Fruit fly (Drosophila melanogaster): Measurements from ENCODE around the gene CG18599.

Gene CG18599

dm6 chr3R:18301569-18301968 lies 34.0 kb downstream of the CG18599 start, which contains the start of gene Polr1E (continued):
- TF ChIP-seq zfh2 (GFP tag; optimal IDR thresholded peaks at IDR 0.05) (no peak), hbn (GFP tag; IDR thresholded peaks at IDR 0.05; ENCODE audit: partially characterized antibody) (peak; percentile 57), amos (GFP tag; IDR thresholded peaks at IDR 0.05; ENCODE audit: partially characterized antibody) (peak; percentile 64), CoRest (tag; optimal IDR thresholded peaks at IDR 0.05) (peak; percentile 60), jumu (GFP tag; optimal IDR thresholded peaks at IDR 0.05) (no peak), rib (GFP tag; IDR thresholded peaks at IDR 0.05) (no peak), knrl (GFP tag; IDR thresholded peaks at IDR 0.05; ENCODE audit: partially characterized antibody) (peak; percentile 52; the same call in 2 of the 3 replicates), Nf-YC (tag; optimal IDR thresholded peaks at IDR 0.05) (peak; percentile 38), MBD-R2 (GFP tag; IDR thresholded peaks at IDR 0.05) (peak; percentile 97), CG4404 (GFP tag; IDR thresholded peaks at IDR 0.05) (no peak), wdn (GFP tag; IDR thresholded peaks at IDR 0.05) (no peak), otp (GFP tag; IDR thresholded peaks at IDR 0.05) (no peak), crp (GFP tag; optimal IDR thresholded peaks at IDR 0.05) (peak; percentile 66 to 96), CG10267 (tag; optimal IDR thresholded peaks at IDR 0.05) (peak; percentile 44), CG30020 (tag; optimal IDR thresholded peaks at IDR 0.05) (peak; percentile 37), Ets97D (GFP tag; optimal IDR thresholded peaks at IDR 0.05) (peak; percentile 76), lbe (GFP tag; optimal IDR thresholded peaks at IDR 0.05) (no peak), CG17829 (tag; optimal IDR thresholded peaks at IDR 0.05) (peak; percentile 41), CG7786 (GFP tag; optimal IDR thresholded peaks at IDR 0.05) (no peak), CG10147 (GFP tag; optimal IDR thresholded peaks at IDR 0.05) (peak; percentile 9), CrebB (tag; optimal IDR thresholded peaks at IDR 0.05) (peak; percentile 8), CG15514 (GFP tag; optimal IDR thresholded peaks at IDR 0.05) (peak; percentile 43), Opbp (GFP tag; IDR thresholded peaks at IDR 0.05; ENCODE audit: partially characterized antibody) (peak; percentile 63; the same call in 2 of the 3 replicates), row (GFP tag; IDR thresholded peaks at IDR 0.05) (peak; percentile 33; the same call in 1 of the 3 replicates), phol (tag; optimal IDR thresholded peaks at IDR 0.05) (peak; percentile 26), crol (GFP tag; IDR thresholded peaks at IDR 0.05) (no peak), Med (GFP tag) (peak; percentile 60), CG7963 (GFP tag; IDR thresholded peaks at IDR 0.05; ENCODE audit: partially characterized antibody) (peak; percentile 67; the same call in 2 of the 3 replicates), Max (GFP tag; optimal IDR thresholded peaks at IDR 0.05) (peak; percentile 91), gfzf (GFP tag; optimal IDR thresholded peaks at IDR 0.05) (peak; percentile 38), ci (GFP tag; IDR thresholded peaks at IDR 0.05) (0 out of 3 replicates have a peak, but pooled peaks have one; percentile 7), BEAF-32 (GFP tag; optimal IDR thresholded peaks at IDR 0.05) (peak; percentile 60), CG14710 (tag; optimal IDR thresholded peaks at IDR 0.05) (peak; percentile 40), trem (tag; optimal IDR thresholded peaks at IDR 0.05) (peak; percentile 60), nerfin-2 (GFP tag; IDR thresholded peaks at IDR 0.05; ENCODE audit: partially characterized antibody) (peak; percentile 44; the same call in 1 of the 2 replicates), CG8924 (tag; optimal IDR thresholded peaks at IDR 0.05) (peak; percentile 12), Sox102F (GFP tag; optimal IDR thresholded peaks at IDR 0.05) (no peak), CG2116 (GFP tag; optimal IDR thresholded peaks at IDR 0.05) (peak; percentile 65), CG33213 (GFP tag; optimal IDR thresholded peaks at IDR 0.05) (peak; percentile 24), sna (GFP tag; IDR thresholded peaks at IDR 0.05; ENCODE audit: partially characterized antibody) (peak; percentile 35; the same call in 1 of the 2 replicates), CG34224 (GFP tag; IDR thresholded peaks at IDR 0.05; ENCODE audit: partially characterized antibody) (peak; percentile 56; the same call in 2 of the 3 replicates), stwl (tag; optimal IDR thresholded peaks at IDR 0.05) (peak; percentile 99), Xbp1 (GFP tag; optimal IDR thresholded peaks at IDR 0.05) (peak; percentile 24), CG2199 (GFP tag; IDR thresholded peaks at IDR 0.05) (peak; percentile 63; the same call in 1 of the 3 replicates), Myb (GFP tag; optimal IDR thresholded peaks at IDR 0.05) (peak; percentile 91), Dref (GFP tag; IDR thresholded peaks at IDR 0.05) (peak; percentile 99), z (GFP tag; IDR thresholded peaks at IDR 0.05) (no peak), CG11504 (tag; optimal IDR thresholded peaks at IDR 0.05) (peak; percentile 70), CG4617 (GFP tag; optimal IDR thresholded peaks at IDR 0.05; ENCODE audit: borderline replicate concordance) (peak; percentile 46)

All from whole organism, embryonic.